Worm (Caenorhabditis elegans): ENCODE data around the gene twk-24.

DNA sequence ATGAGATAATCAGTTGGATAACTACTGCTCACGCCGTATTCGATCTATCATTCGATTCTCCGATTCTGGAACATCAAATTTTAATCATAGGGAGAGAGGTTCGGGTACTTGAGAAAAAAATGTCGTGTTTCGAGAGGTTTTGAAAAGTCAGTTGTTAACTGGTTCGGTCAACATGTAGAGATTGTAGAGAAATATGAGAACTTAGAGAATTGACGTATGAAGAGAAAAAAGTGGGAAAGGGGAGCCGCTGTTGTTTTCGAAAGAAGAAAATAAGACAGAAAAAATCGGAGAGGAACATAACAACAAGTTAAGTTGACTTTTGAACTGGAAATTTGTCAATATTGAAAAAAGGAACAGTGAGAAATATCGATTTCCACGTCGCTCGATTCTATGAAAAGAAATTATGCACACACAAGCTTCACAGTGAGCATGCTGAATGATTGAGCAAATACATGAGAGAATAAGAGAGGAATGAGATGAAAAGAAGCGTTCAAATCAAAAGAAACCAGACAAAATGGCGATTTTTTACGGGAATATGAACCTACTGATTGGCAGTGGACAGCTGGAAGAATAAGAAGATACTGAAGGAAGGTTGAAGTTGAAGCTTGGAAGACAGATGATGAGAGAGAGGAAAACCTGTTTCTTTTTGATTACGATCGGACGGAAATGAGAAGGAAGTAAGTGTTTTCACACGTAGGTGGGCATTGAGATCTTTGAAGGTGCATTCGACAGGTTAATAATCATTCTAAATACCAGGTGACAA lies 24.0 kb downstream of the twk-24 start, which contains the start of the genes T04H1.13, slfl-5 and rad-50:
- TF ChIP-seq elt-3 (tag; optimal IDR thresholded peaks at IDR 0.05) (no peak), unc-62 (GFP tag; optimal IDR thresholded peaks at IDR 0.05) (no peak), tbx-8 (GFP tag; optimal IDR thresholded peaks at IDR 0.05) (no peak), snpc-4 (tag; optimal IDR thresholded peaks at IDR 0.05) (no peak), lsy-2 (tag; optimal IDR thresholded peaks at IDR 0.05) (no peak), nhr-237 (tag; optimal IDR thresholded peaks at IDR 0.05) (no peak), flh-1 (GFP tag; optimal IDR thresholded peaks at IDR 0.05) (no peak), sem-2 (GFP tag; optimal IDR thresholded peaks at IDR 0.05) (no peak), lin-13 (tag; optimal IDR thresholded peaks at IDR 0.05) (no peak), nhr-76 (tag; optimal IDR thresholded peaks at IDR 0.05) (no peak), zip-8 (tag; optimal IDR thresholded peaks at IDR 0.05) (no peak), ham-2 (GFP tag; optimal IDR thresholded peaks at IDR 0.05) (no peak), pha-4 (tag; optimal IDR thresholded peaks at IDR 0.05) (no peak)
